Worm (Caenorhabditis elegans): ENCODE measurements around the gene gid-8.

The gid-8 gene

DNA sequence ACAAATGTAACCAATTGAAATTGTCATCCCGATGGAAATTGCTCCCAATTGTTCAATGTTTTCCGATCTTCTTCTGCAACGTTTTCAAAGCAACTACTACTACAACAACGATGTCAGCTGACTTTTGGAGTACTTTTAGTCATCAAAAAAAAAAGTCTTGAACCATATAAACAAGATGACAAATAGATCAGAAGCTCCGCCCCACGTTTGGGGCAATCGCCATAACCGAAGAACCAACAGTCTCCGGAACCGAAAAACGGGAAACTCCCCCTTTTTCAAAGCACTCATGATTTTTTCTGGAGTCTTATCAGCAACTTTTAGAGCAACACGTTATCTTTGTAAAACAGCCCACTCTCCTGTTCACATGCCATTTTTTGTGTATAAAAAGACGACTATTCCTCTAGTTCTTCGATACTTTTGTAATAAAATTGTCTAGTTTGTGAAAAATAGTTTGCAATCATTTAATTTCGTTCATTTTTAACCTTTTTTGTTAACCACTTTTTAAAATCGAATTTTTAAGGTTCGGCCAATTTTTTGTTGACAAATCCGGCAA lies 8.1 kb upstream of the gid-8 start:
- TF ChIP-seq sma-9 (GFP tag; optimal IDR thresholded peaks at IDR 0.05) (peak; percentile 56), sma-9 (tag; optimal IDR thresholded peaks at IDR 0.05) (no peak), dmd-4 (tag; optimal IDR thresholded peaks at IDR 0.05) (no peak), crh-2 (tag; optimal IDR thresholded peaks at IDR 0.05) (peak; percentile 2), ceh-16 (tag; optimal IDR thresholded peaks at IDR 0.05) (no peak), fos-1 (tag; optimal IDR thresholded peaks at IDR 0.05) (peak; percentile 33), gmeb-1 (tag; optimal IDR thresholded peaks at IDR 0.05) (peak; percentile 14)

DNA sequence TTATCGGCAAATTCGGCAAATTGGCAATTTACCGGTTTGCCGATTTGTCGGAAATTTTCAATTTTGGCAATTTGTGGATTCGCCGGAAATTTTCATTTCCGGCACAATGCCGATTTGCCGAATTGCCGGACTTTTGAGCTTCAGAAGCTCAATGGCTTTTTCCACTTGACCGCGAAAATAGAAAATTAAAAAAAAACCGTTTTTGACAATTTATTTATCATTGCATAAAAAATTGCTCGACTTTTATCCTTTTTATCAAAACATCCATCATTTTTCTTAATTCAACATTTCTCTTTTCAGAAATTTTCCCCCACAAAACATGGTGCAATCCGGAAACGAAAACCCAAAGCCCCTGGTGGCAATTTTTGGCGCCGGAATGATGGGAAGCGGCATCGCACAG lies 7.5 kb upstream of the gid-8 start, which contains the start of gene hacd-1:
TSS of gene hacd-1 (plus strand) at position 301 of the 400 bp plus-strand sequence.
- no peak for TF ChIP-seq peb-1 (tag; optimal IDR thresholded peaks at IDR 0.05)
- TF ChIP-seq blmp-1 (tag; optimal IDR thresholded peaks at IDR 0.05; ENCODE audit: insufficient read depth): no peak
- no peak for TF ChIP-seq Y55F3AM.14 (GFP tag; optimal IDR thresholded peaks at IDR 0.05)
- TF ChIP-seq nhr-129 (tag; optimal IDR thresholded peaks at IDR 0.05): no peak
- no peak for TF ChIP-seq nhr-12 (tag; optimal IDR thresholded peaks at IDR 0.05)
- TF ChIP-seq elt-1 (tag; optimal IDR thresholded peaks at IDR 0.05): no peak
- no peak for TF ChIP-seq unc-39 (tag; optimal IDR thresholded peaks at IDR 0.05)
- no peak for TF ChIP-seq fos-1 (tag; optimal IDR thresholded peaks at IDR 0.05)
- TF ChIP-seq skn-1 (tag; optimal IDR thresholded peaks at IDR 0.05): no peak
- no peak for TF ChIP-seq ztf-1 (GFP tag; conservative IDR thresholded peaks at IDR 0.05)
- TF ChIP-seq gmeb-1 (tag; optimal IDR thresholded peaks at IDR 0.05): no peak

DNA sequence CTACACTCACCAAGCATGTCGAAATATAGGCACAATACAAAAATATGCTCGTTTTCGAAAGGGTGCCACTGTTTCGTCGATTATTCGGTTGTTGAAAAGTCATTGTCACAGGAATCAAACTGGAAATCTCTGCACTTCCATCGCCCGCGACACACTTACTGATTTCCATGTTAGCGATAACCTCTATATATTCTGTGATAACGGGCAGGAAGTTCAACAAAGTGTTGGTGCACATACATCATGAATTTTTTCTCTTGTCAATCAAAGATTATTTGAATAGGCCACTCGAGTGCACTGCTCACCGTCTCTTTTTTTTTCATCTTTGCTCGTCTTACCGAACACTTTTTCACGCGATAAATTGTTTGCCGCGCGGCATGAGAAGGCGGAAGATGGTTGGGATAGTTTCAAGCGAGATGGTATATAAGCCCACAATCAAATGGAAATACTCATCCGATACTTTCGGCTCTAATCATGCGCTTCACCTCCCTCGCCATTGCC lies 3.0 kb upstream of the gid-8 start, which contains the start of the genes fpn-1.2 and pqn-54:
TSS of gene fpn-1.2 (minus strand) at position 157 of the 498 bp plus-strand sequence.
TSS of gene pqn-54 (plus strand) at position 448 of the 498 bp plus-strand sequence.
- TF ChIP-seq dmd-4 (tag; optimal IDR thresholded peaks at IDR 0.05) (no peak), crh-2 (tag; optimal IDR thresholded peaks at IDR 0.05) (no peak), nhr-129 (tag; optimal IDR thresholded peaks at IDR 0.05) (no peak), nhr-25 (tag; optimal IDR thresholded peaks at IDR 0.05) (no peak), unc-62 (GFP tag; optimal IDR thresholded peaks at IDR 0.05) (no peak), ceh-16 (tag; optimal IDR thresholded peaks at IDR 0.05) (no peak), sma-9 (GFP tag; optimal IDR thresholded peaks at IDR 0.05) (peak; percentile 11), sma-9 (tag; optimal IDR thresholded peaks at IDR 0.05) (no peak), fos-1 (tag; optimal IDR thresholded peaks at IDR 0.05) (peak; percentile 37), blmp-1 (tag; optimal IDR thresholded peaks at IDR 0.05; ENCODE audit: insufficient read depth) (no peak), mab-5 (tag; optimal IDR thresholded peaks at IDR 0.05) (no peak), mdl-1 (tag; optimal IDR thresholded peaks at IDR 0.05) (no peak), F13H6.1 (tag; optimal IDR thresholded peaks at IDR 0.05) (no peak), ztf-4 (tag; optimal IDR thresholded peaks at IDR 0.05) (no peak), unc-55 (GFP tag; optimal IDR thresholded peaks at IDR 0.05) (no peak), mbf-1 (tag; optimal IDR thresholded peaks at IDR 0.05) (no peak)

DNA sequence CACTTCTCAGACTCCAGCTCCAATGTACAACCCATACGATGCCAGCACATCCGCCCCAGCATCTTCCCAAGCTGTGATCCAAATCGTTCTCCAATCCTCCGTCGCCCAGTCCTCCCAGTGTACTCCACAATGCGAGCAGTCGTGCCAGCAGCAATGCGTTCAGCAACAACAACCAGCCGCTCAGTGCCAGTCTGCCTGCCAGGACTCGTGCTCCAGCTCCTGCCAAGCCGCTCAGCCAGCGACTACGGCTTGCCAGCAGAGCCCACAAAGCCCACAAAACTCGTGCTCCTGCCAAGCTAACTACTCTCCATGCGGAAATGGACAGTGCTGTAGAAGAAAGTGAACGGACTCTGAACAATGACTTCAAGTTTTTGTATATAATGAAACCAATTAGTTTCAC lies 1.6 kb upstream of the gid-8 start:
- TF ChIP-seq egl-27 (tag; optimal IDR thresholded peaks at IDR 0.05) (no peak), nhr-25 (tag; optimal IDR thresholded peaks at IDR 0.05) (no peak), nhr-237 (tag; optimal IDR thresholded peaks at IDR 0.05) (no peak), ztf-11 (tag; optimal IDR thresholded peaks at IDR 0.05) (no peak), crh-2 (tag; optimal IDR thresholded peaks at IDR 0.05) (no peak), nhr-77 (tag; optimal IDR thresholded peaks at IDR 0.05) (no peak), C34F6.9 (tag; optimal IDR thresholded peaks at IDR 0.05) (no peak)

DNA sequence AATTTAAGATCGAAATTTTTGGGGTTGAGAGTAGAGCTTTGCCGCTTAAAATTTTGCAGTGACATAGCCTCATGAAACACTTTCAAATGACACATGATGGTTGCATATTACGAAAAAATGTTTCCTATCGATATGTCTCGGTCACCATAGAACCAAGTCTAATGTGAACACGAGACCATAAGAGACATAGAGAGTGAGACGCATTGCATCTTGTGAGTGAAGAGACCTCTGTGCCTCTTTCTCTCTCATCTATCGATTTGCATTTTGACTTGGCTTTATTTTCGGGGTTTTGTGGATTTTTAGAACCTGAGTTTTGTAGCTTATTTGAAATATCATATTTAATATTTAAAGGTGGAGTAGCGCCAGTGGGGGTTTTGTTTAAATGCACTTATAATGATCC lies 595 bp upstream of the gid-8 start:
- TF ChIP-seq lin-39 (tag; optimal IDR thresholded peaks at IDR 0.05): no peak
- TF ChIP-seq ztf-4 (tag; optimal IDR thresholded peaks at IDR 0.05): no peak
- peak; percentile 0 for TF ChIP-seq skn-1 (tag; optimal IDR thresholded peaks at IDR 0.05)
- TF ChIP-seq ztf-11 (tag; optimal IDR thresholded peaks at IDR 0.05): no peak
- TF ChIP-seq nhr-21 (tag; optimal IDR thresholded peaks at IDR 0.05): no peak
- no peak for TF ChIP-seq nhr-11 (tag; optimal IDR thresholded peaks at IDR 0.05)
- TF ChIP-seq mdl-1 (tag; optimal IDR thresholded peaks at IDR 0.05): no peak
- TF ChIP-seq alr-1 (tag; optimal IDR thresholded peaks at IDR 0.05): no peak
- TF ChIP-seq lin-11 (tag; optimal IDR thresholded peaks at IDR 0.05): no peak
- TF ChIP-seq nhr-10 (tag; optimal IDR thresholded peaks at IDR 0.05): no peak
- TF ChIP-seq nhr-23 (tag; optimal IDR thresholded peaks at IDR 0.05): no peak
- TF ChIP-seq unc-62 (GFP tag; optimal IDR thresholded peaks at IDR 0.05): no peak
- no peak for TF ChIP-seq ZK546.5 (tag; optimal IDR thresholded peaks at IDR 0.05)
- TF ChIP-seq nhr-237 (tag; optimal IDR thresholded peaks at IDR 0.05): no peak
- peak; percentile 31 for TF ChIP-seq sma-9 (GFP tag; optimal IDR thresholded peaks at IDR 0.05)
- no peak for TF ChIP-seq sma-9 (tag; optimal IDR thresholded peaks at IDR 0.05)
- TF ChIP-seq aly-2 (tag; optimal IDR thresholded peaks at IDR 0.05): no peak
- no peak for TF ChIP-seq ceh-82 (tag; optimal IDR thresholded peaks at IDR 0.05)
- TF ChIP-seq ztf-1 (GFP tag; conservative IDR thresholded peaks at IDR 0.05): no peak
- no peak for TF ChIP-seq snpc-4 (tag; optimal IDR thresholded peaks at IDR 0.05)
- peak; percentile 11 for TF ChIP-seq fos-1 (tag; optimal IDR thresholded peaks at IDR 0.05)
- no peak for TF ChIP-seq R02D3.7 (tag; optimal IDR thresholded peaks at IDR 0.05)
- peak; percentile 42 for TF ChIP-seq unc-55 (GFP tag; optimal IDR thresholded peaks at IDR 0.05)
- peak in 1 of 2 experiments; percentile 24 for TF ChIP-seq lsy-2 (tag; optimal IDR thresholded peaks at IDR 0.05)
- TF ChIP-seq mbf-1 (tag; optimal IDR thresholded peaks at IDR 0.05): no peak
- peak; percentile 75 for TF ChIP-seq nhr-129 (tag; optimal IDR thresholded peaks at IDR 0.05)
- TF ChIP-seq egl-27 (tag; optimal IDR thresholded peaks at IDR 0.05): no peak
- TF ChIP-seq gmeb-1 (tag; optimal IDR thresholded peaks at IDR 0.05): no peak
- TF ChIP-seq nhr-25 (tag; optimal IDR thresholded peaks at IDR 0.05): no peak
